Fruit fly (Drosophila melanogaster) whole organism, prepupa: ENCODE results near the gene CG42564.

ENCODE experiments used
- CG11294 ChIP-seq: fragments of 200-800 bp; sonication (Bioruptor generic); IDR thresholded peaks from 2 replicates; pipeline ENCODE4 v1.3.6; 2022; ENCODE audit warnings: missing biosample characterization, missing genetic modification characterization
- CG11902 ChIP-seq: fragments of 200-800 bp; sonication (Bioruptor generic); optimal IDR thresholded peaks from 3 replicates; lab custom pipeline; 2016; ENCODE audit warnings: missing biosample characterization, missing genetic modification characterization
- CG1621 ChIP-seq: fragments of 200-800 bp; sonication (Bioruptor generic); optimal IDR thresholded peaks from 3 replicates; lab custom pipeline; 2018; ENCODE audit warnings: missing biosample characterization, mild to moderate bottlenecking, missing genetic modification characterization
- CG16779 ChIP-seq: fragments of 200-800 bp; sonication (Bioruptor generic); optimal IDR thresholded peaks from 3 replicates; lab custom pipeline; 2017; ENCODE audit warnings: missing biosample characterization, mild to moderate bottlenecking, missing genetic modification characterization
- CG3032 ChIP-seq: fragments of 200-800 bp; optimal IDR thresholded peaks from 2 replicates; lab custom pipeline; 2019; ENCODE audit warnings: missing biosample characterization, mild to moderate bottlenecking, missing genetic modification characterization, moderate library complexity
- CG31627 ChIP-seq: fragments of 200-800 bp; sonication (Bioruptor generic); optimal IDR thresholded peaks from 3 replicates; lab custom pipeline; 2016; ENCODE audit warnings: missing biosample characterization, missing genetic modification characterization
- CG32006 ChIP-seq: fragments of 200-800 bp; sonication (Bioruptor generic); optimal IDR thresholded peaks from 3 replicates; lab custom pipeline; 2017; ENCODE audit warnings: missing biosample characterization, mild to moderate bottlenecking, missing genetic modification characterization
- CG4318 ChIP-seq: fragments of 200-800 bp; sonication (Bioruptor generic); optimal IDR thresholded peaks from 3 replicates; lab custom pipeline; 2017; ENCODE audit warnings: missing biosample characterization, mild to moderate bottlenecking, missing genetic modification characterization
- CG6854 ChIP-seq: fragments of 200-800 bp; sonication (Bioruptor generic); optimal IDR thresholded peaks from 2 replicates; lab custom pipeline; 2017; ENCODE audit warnings: missing biosample characterization, mild to moderate bottlenecking, missing genetic modification characterization
- CG8319 ChIP-seq: fragments of 200-800 bp; sonication (Bioruptor generic); optimal IDR thresholded peaks from 3 replicates; lab custom pipeline; 2016; ENCODE audit warnings: missing biosample characterization, missing genetic modification characterization
- CG9139 ChIP-seq: fragments of 200-800 bp; sonication (Bioruptor generic); optimal IDR thresholded peaks from 3 replicates; lab custom pipeline; 2017; ENCODE audit warnings: missing biosample characterization, mild to moderate bottlenecking, missing genetic modification characterization
- Eip75B ChIP-seq: fragments of 200-800 bp; sonication (Bioruptor generic); optimal IDR thresholded peaks from 3 replicates; lab custom pipeline; 2016; ENCODE audit warnings: missing biosample characterization, missing genetic modification characterization
- Eip78C ChIP-seq: fragments of 200-800 bp; sonication (Bioruptor generic); peaks from one replicate; lab custom pipeline; 2016; ENCODE audit warnings: missing biosample characterization, missing genetic modification characterization
- Eip93F ChIP-seq: fragments of 200-800 bp; sonication (Bioruptor generic); optimal IDR thresholded peaks from 2 replicates; lab custom pipeline; 2016; ENCODE audit warnings: missing biosample characterization, mild to moderate bottlenecking, missing genetic modification characterization
- Ets96B ChIP-seq: fragments of 200-800 bp; optimal IDR thresholded peaks from 2 replicates; lab custom pipeline; 2019; ENCODE audit warnings: missing biosample characterization, mild to moderate bottlenecking, missing genetic modification characterization, moderate library complexity
- Hr38 ChIP-seq: sonication (Bioruptor generic); optimal IDR thresholded peaks from 2 replicates; lab custom pipeline; 2016; ENCODE audit warnings: missing biosample characterization, missing genetic modification characterization
- Hr39 ChIP-seq: fragments of 200-800 bp; sonication (Bioruptor generic); optimal IDR thresholded peaks from 2 replicates; lab custom pipeline; 2016; ENCODE audit warnings: missing biosample characterization, missing genetic modification characterization
- Lpt ChIP-seq: fragments of 200-800 bp; sonication (Bioruptor generic); optimal IDR thresholded peaks from 3 replicates; lab custom pipeline; 2016; ENCODE audit warnings: missing biosample characterization, missing genetic modification characterization
- OdsH ChIP-seq: fragments of 200-800 bp; sonication (Bioruptor generic); optimal IDR thresholded peaks from 3 replicates; lab custom pipeline; 2016; ENCODE audit warnings: missing biosample characterization, missing genetic modification characterization
- Sox102F ChIP-seq: fragments of 200-800 bp; sonication (Bioruptor generic); optimal IDR thresholded peaks from 2 replicates; lab custom pipeline; 2016; ENCODE audit warnings: missing biosample characterization, mild to moderate bottlenecking, missing genetic modification characterization
- Sox14 ChIP-seq: fragments of 200-800 bp; sonication (Bioruptor generic); optimal IDR thresholded peaks from 3 replicates; lab custom pipeline; 2016; ENCODE audit warnings: missing biosample characterization, missing genetic modification characterization
- Sox15 ChIP-seq: fragments of 200-800 bp; sonication (Bioruptor generic); optimal IDR thresholded peaks from 3 replicates; lab custom pipeline; 2016; ENCODE audit warnings: missing biosample characterization, missing genetic modification characterization
- acj6 ChIP-seq: fragments of 200-800 bp; sonication (Bioruptor generic); optimal IDR thresholded peaks from 3 replicates; lab custom pipeline; 2016; ENCODE audit warnings: missing biosample characterization, missing genetic modification characterization
- cyc ChIP-seq: fragments of 200-800 bp; sonication (Bioruptor generic); optimal IDR thresholded peaks from 3 replicates; lab custom pipeline; 2016; ENCODE audit warnings: missing biosample characterization, missing genetic modification characterization
- eg ChIP-seq: fragments of 200-800 bp; sonication (Bioruptor generic); IDR thresholded peaks from 3 replicates; pipeline ENCODE4 v1.3.6; 2022; ENCODE audit warnings: missing biosample characterization, missing genetic modification characterization
- esn ChIP-seq: fragments of 200-800 bp; sonication (Bioruptor generic); optimal IDR thresholded peaks from 2 replicates; lab custom pipeline; 2016; ENCODE audit warnings: missing biosample characterization, mild to moderate bottlenecking, missing genetic modification characterization, moderate library complexity
- fd59A ChIP-seq: fragments of 200-800 bp; sonication (Bioruptor generic); optimal IDR thresholded peaks from 2 replicates; lab custom pipeline; 2017; ENCODE audit warnings: missing biosample characterization, mild to moderate bottlenecking, missing genetic modification characterization, missing genetic modification reagents
- fd85E ChIP-seq: fragments of 200-800 bp; sonication (Bioruptor generic); optimal IDR thresholded peaks from 3 replicates; lab custom pipeline; 2016; ENCODE audit warnings: missing biosample characterization, missing genetic modification characterization
- fkh ChIP-seq: fragments of 200-800 bp; sonication (Bioruptor generic); optimal IDR thresholded peaks from 3 replicates; lab custom pipeline; 2017; ENCODE audit warnings: missing biosample characterization, mild to moderate bottlenecking, missing genetic modification characterization, moderate library complexity
- lz ChIP-seq: fragments of 200-800 bp; sonication (Bioruptor generic); optimal IDR thresholded peaks from 3 replicates; lab custom pipeline; 2016; ENCODE audit warnings: missing biosample characterization, missing genetic modification characterization
- net ChIP-seq: fragments of 200-800 bp; sonication (Bioruptor generic); optimal IDR thresholded peaks from 3 replicates; lab custom pipeline; 2016; ENCODE audit warnings: missing biosample characterization, missing genetic modification characterization
- pdm3 ChIP-seq: fragments of 200-800 bp; sonication (Bioruptor generic); optimal IDR thresholded peaks from 3 replicates; lab custom pipeline; 2016; ENCODE audit warnings: missing biosample characterization, missing genetic modification characterization
- topi ChIP-seq: fragments of 200-800 bp; sonication (Bioruptor generic); optimal IDR thresholded peaks from 3 replicates; lab custom pipeline; 2016; ENCODE audit warnings: missing biosample characterization, missing genetic modification characterization
- vri ChIP-seq: fragments of 200-800 bp; sonication (Bioruptor generic); optimal IDR thresholded peaks from 3 replicates; lab custom pipeline; 2016; ENCODE audit warnings: missing biosample characterization, mild to moderate bottlenecking, missing genetic modification characterization

Gene CG42564

DNA sequence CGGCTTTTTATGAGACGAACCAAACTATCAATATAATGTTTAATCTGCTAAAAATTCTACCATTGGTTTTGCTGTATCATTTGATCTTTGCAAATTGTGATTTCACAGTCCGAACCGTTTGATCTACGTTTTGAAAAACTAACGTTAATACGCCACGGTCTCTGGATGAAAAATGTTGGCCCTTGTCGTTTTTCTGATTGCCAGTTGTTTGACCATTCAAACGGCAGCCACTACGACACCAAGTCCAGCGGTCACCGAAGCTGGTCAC is at the start of gene CG42564:
Gene CG42564, plus strand, starts transcription at position 169 of the 268 bp plus-strand sequence.
- no peak for TF ChIP-seq acj6 (GFP tag; lab: Kevin White, UChicago)
- peak; percentile 33 for TF ChIP-seq esn
- TF ChIP-seq, all 60 proteins: peak for 1

- TF ChIP-seq Sox15, result no peak
- no peak for TF ChIP-seq topi (GFP tag; lab: Kevin White, UChicago)
- no peak for TF ChIP-seq CG32006 (GFP tag; lab: Kevin White, UChicago)
- no peak for TF ChIP-seq fd59A (GFP tag; lab: Kevin White, UChicago)
- TF ChIP-seq lz, result no peak
- no peak for TF ChIP-seq CG3032 (tag; lab: Kevin White, UChicago)
- TF ChIP-seq CG31627 (GFP tag; lab: Kevin White, UChicago), result no peak
- no peak for TF ChIP-seq Lpt (GFP tag; lab: Kevin White, UChicago)
- no peak for TF ChIP-seq Eip75B (GFP tag; lab: Kevin White, UChicago)
Observed at dm6 chr3R:6329774-6330298, 44.4 kb upstream of the CG42564 start, which contains the start of gene Osi18. Gene Osi18, plus strand, starts transcription at chr3R:6330248.

dm6 chr3R:6334906-6335433 is 39.3 kb upstream of the CG42564 start, which contains the start of gene Osi19:
Gene Osi19, plus strand, starts transcription at chr3R:6335362.
- TF ChIP-seq CG8319 (no peak), CG3032 (tag; lab: Kevin White, UChicago) (no peak), vri (GFP tag; lab: Kevin White, UChicago) (no peak), Sox102F (GFP tag; lab: Kevin White, UChicago) (no peak), CG4318 (no peak), lz (no peak), CG11294 (GFP tag; lab: Robert Waterston, UW) (no peak)

DNA sequence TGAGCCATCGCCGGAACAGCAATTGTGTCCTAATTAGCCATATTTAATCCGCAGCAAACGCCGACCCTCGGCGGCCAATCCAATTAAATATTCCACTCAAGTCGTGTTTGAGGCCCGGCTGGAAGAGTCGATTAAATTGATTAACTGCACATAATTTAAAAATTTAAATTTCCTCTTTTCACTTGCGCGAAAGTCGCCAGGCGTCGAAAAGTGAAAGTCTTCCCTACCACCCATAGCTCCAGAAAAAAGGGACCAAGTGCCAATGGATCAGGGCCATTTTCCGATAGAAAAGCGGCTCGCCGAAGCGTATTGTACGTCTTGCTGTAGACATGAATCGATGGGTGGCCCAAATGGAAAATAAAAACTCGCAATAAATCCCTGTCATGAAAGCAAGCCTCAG is 36.9 kb upstream of the CG42564 start:
- TF ChIP-seq Hr39 (GFP tag; lab: Kevin White, UChicago), result no peak
- no peak for TF ChIP-seq fd85E
- TF ChIP-seq CG3032 (tag; lab: Kevin White, UChicago), result no peak
- TF ChIP-seq Eip75B (GFP tag; lab: Kevin White, UChicago), result no peak
- no peak for TF ChIP-seq Sox102F (GFP tag; lab: Kevin White, UChicago)
- no peak for TF ChIP-seq fd59A (GFP tag; lab: Kevin White, UChicago)
- TF ChIP-seq net (GFP tag; lab: Kevin White, UChicago), result no peak
- TF ChIP-seq topi (GFP tag; lab: Kevin White, UChicago), result no peak
- TF ChIP-seq eg (GFP tag; lab: Robert Waterston, UW), result no peak
- no peak for TF ChIP-seq Hr38
- TF ChIP-seq lz, result no peak
- TF ChIP-seq CG6854 (GFP tag; lab: Kevin White, UChicago), result no peak
- no peak for TF ChIP-seq Lpt (GFP tag; lab: Kevin White, UChicago)
- no peak for TF ChIP-seq Sox14 (GFP tag; lab: Kevin White, UChicago)
- no peak for TF ChIP-seq CG9139 (GFP tag; lab: Kevin White, UChicago)
- no peak for TF ChIP-seq cyc
- TF ChIP-seq CG1621 (tag; lab: Kevin White, UChicago), result no peak

DNA sequence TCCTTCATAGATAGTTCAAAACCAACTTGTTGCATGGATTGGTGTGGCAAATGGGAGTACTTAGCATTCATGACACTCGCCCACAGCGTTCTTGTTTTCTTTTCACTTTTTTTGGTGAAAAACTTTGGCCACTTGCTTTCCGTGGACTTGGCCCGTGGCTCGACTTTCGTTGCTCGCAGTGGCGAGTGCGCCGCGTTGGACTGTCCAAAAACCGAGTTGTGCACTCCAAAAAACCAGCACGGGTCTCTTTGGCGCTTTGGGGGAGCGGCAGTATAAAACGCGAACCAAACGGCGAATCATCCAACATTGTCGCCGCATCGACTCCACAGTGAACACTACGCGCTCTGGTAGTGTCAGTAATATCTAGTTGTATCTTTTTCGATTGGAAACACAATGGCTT is 34.5 kb upstream of the CG42564 start, which contains the start of gene Osi20:
Gene Osi20, plus strand, starts transcription at position 301 of the 400 bp plus-strand sequence.
- TF ChIP-seq fkh (GFP tag; lab: Kevin White, UChicago) (no peak), Eip78C (GFP tag; lab: Kevin White, UChicago) (no peak), CG32006 (GFP tag; lab: Kevin White, UChicago) (no peak), CG16779 (no peak), OdsH (GFP tag; lab: Kevin White, UChicago) (no peak), CG6854 (GFP tag; lab: Kevin White, UChicago) (no peak), CG11902 (GFP tag; lab: Kevin White, UChicago) (no peak), Sox15 (no peak), pdm3 (no peak), CG11294 (GFP tag; lab: Robert Waterston, UW) (no peak), Ets96B (no peak), Eip93F (no peak), Hr39 (GFP tag; lab: Kevin White, UChicago) (no peak)
